Fruit fly (Drosophila melanogaster): ENCODE measurements around the gene Sfp24Bc.

Sfp24Bc gene

DNA sequence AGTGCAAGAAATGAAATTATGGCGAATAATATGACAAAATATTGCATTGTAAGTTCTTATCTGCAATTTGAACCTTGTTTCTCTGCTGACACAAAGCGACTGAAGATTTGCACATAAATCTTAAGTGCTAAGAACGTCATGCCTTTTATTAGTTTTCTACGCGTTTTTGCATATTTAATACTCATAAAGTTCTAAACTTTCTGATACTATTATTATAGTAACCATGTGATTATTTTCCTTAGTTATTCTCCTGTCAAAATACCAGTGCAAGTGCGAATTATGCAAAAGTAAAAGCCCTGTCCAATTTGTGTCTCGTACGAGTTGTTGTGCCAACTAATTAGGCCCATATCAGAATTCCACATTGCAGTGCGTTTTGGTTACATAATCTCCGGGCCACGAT lies at the start of gene Sfp24Bc:
Sfp24Bc (minus strand) TSS at position 101 of the 400 bp plus-strand sequence.
- no peak for TF ChIP-seq noc (tag; optimal IDR thresholded peaks at IDR 0.05)

DNA sequence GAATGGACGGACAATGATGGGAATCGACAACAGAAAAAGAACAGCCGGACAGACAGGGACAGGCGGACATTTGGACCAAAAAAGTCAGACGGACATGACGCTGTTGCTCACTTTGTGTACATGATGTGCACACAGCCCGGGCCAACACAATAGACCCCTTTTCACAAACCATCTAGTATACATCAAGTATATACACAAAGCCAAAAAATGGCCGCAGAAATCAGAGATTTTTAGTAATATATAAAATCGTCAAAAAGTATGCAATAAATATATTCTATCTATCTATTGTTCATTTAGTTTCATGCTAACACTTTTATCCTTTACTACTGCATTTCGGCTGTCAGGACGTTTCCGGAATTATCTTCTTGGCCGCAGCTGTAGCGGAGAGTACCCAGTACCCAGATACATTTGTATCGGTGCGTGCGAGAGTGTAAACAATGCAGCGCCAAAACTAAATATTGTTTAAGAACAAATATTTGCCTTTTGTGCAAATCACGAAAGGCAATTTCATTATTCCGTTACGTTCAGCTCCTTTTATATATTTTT lies 49.1 kb upstream of the Sfp24Bc start:
- no peak for TF ChIP-seq noc (tag; optimal IDR thresholded peaks at IDR 0.05)

dm6 chr2L:3717673-3718235 lies 47.4 kb upstream of the Sfp24Bc start, which contains the start of the genes lectin-24A and Shaw:
lectin-24A (minus strand) TSS chr2L:3717773.
Shaw (plus strand) TSS chr2L:3718185.
- no peak for TF ChIP-seq noc (tag; optimal IDR thresholded peaks at IDR 0.05)

dm6 chr2L:3713545-3714156 lies 43.3 kb upstream of the Sfp24Bc start:
- TF ChIP-seq noc (tag; optimal IDR thresholded peaks at IDR 0.05): no peak

DNA sequence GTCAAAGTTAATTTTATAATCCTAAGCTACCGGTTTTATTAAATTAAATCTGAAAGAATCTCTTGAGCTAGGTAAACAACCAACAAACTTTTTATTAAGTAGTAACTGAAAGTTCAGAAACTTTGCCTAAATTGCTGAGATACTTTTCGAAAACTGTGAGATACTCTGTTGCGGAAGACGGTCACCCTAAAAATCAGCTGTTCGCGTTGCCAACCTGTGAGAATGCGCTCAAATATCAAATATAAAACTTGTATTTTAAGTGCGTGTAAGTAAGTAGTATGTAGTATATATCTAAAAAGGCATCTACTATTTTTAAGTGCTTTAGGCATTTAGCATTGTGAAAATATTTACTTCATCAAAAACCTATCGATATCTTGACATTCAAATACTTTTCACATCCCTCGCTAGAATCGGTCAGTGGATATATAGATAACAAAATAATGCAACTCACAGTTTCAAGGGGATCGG lies 42.6 kb upstream of the Sfp24Bc start, which contains the start of the genes CG31955 and CG2818:
CG31955 (minus strand) TSS at position 157 of the 468 bp plus-strand sequence.
CG2818 (plus strand) TSS at position 412 of the 468 bp plus-strand sequence.
- TF ChIP-seq noc (tag; optimal IDR thresholded peaks at IDR 0.05): no peak

dm6 chr2L:3711665-3712064 lies 41.3 kb upstream of the Sfp24Bc start, which contains the start of gene cutlet:
cutlet (minus strand) TSS chr2L:3711748.
- TF ChIP-seq noc (tag; optimal IDR thresholded peaks at IDR 0.05): no peak

dm6 chr2L:3706963-3707362 lies 36.6 kb upstream of the Sfp24Bc start, which contains the start of gene CG31777:
CG31777 (minus strand) TSS chr2L:3707063.
- TF ChIP-seq noc (tag; optimal IDR thresholded peaks at IDR 0.05): no peak

DNA sequence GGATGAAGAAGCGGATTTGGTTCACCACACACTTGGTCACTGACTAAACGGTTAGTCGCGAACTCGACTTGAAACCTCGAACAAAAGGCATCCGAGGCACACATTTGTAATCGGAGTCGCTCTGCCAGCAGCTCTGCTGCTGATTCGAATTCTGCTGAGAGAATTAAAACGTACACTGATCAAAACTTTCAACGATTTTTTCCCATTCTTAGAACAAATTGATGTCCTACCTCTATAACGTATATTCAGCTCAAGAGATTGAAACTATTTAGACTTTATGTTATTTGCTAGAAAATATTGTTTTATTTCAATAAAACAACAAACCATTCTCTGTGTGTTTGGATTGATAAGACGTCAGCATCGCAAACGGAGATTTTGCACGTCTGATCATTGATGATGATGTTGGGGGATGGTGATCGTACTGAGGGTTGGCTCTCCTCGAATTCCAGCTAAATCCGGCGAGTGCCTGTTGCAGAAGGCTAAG lies 35.1 kb upstream of the Sfp24Bc start, which contains the start of gene CG31778:
CG31778 (minus strand) TSS at position 51 of the 484 bp plus-strand sequence.
- peak; percentile 77 for TF ChIP-seq noc (tag; optimal IDR thresholded peaks at IDR 0.05)

- peak; percentile 94 for TF ChIP-seq noc (tag; optimal IDR thresholded peaks at IDR 0.05)
Measured at dm6 chr2L:3703260-3703659, 32.9 kb upstream of the Sfp24Bc start, which contains the start of gene CG2816. CG2816 (plus strand) TSS chr2L:3703659.

DNA sequence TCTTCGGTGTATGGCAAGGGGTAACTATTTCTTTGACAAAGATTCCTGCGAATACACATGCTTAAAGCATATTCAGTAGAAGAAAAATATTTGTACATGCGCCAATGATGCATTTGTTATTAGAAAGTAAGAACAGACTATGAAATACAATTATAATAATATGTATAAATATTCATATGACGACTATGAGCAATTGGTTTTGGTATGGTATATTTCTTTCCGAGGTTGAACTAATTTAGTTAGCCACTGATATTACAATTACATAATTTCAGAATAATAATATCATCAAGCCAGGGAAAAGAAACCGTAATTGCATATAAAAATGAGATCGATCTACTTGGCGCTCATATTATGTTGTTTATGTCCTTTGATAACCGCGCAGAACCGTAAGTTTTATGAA lies 31.1 kb upstream of the Sfp24Bc start, which contains the start of gene CG43145:
CG43145 (plus strand) TSS at position 301 of the 400 bp plus-strand sequence.
- TF ChIP-seq noc (tag; optimal IDR thresholded peaks at IDR 0.05): no peak

- TF ChIP-seq noc (tag; optimal IDR thresholded peaks at IDR 0.05): no peak
Measured at dm6 chr2L:3700990-3701389, 30.6 kb upstream of the Sfp24Bc start, which contains the start of gene CG42467. CG42467 (plus strand) TSS chr2L:3701290.

DNA sequence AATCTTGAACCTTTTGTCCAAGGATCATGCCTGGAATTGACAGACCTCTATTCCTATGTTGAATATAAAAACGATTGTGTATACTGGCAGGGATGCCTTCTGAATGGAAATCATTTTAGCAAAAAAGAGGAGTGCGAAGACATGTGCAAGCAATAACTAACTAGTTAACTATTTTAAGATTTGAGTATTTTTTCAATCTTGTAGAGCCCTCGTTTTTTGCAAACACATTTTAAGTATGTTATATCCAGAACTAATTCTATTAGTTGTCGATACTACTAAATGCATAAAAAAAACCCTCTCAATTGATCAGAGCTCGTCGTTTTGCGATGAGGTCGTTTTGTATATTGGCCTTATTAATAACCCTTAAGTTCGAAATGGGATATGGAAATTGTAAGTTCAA lies 30.0 kb upstream of the Sfp24Bc start, which contains the start of gene Sfp24C1:
Sfp24C1 (plus strand) TSS at position 301 of the 400 bp plus-strand sequence.
- TF ChIP-seq noc (tag; optimal IDR thresholded peaks at IDR 0.05): no peak

- no peak for TF ChIP-seq noc (tag; optimal IDR thresholded peaks at IDR 0.05)
Measured at dm6 chr2L:3699895-3700294, 29.5 kb upstream of the Sfp24Bc start, which contains the start of gene CG42465. CG42465 (plus strand) TSS chr2L:3700195.

DNA sequence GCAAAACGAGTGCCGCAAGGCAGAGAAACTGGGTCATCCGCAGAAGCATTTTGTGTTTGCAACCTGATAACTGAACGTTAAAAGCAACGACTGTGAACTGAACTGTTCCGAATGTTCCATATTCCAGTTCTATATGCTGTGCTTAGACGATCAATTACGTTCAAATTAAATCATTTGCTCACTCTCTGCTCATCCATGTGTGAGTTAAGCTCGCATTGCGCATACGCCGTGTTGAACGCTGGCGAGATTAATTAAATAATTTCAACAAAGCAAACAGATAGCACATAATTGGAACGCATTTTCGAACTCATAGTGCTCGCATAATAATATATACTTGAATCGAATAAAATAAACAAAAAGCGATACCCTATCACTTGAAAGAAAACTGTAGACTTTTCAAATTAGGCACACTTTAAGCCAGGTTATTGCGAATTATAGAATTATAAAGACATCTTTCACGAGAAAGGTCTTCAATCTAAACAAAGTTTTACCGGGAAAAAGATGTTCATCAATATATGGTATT lies 28.7 kb upstream of the Sfp24Bc start, which contains the start of the genes CG10031 and CG42464:
CG10031 (minus strand) TSS at position 101 of the 523 bp plus-strand sequence.
CG42464 (plus strand) TSS at position 473 of the 523 bp plus-strand sequence.
- no peak for TF ChIP-seq noc (tag; optimal IDR thresholded peaks at IDR 0.05)

DNA sequence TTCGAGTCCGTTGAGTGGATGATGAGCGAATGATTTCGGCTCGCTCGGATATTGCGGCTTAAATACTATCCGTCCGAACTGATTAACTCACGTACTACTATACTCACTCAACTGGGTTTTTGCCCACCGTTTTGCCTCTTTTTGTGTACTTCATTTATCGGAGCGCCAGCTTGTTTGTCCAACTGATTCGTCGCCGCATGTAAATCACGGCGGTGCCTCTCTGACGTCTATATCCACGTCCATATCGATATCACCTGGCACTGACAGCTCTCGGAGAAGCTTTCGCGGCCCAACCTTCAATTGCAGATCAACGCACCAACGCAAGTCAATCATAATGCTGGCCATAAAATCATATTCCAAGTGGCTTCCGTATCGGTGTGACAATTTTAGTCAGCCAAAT lies 27.4 kb upstream of the Sfp24Bc start, which contains the start of gene CG3604:
CG3604 (minus strand) TSS at position 101 of the 400 bp plus-strand sequence.
- no peak for TF ChIP-seq noc (tag; optimal IDR thresholded peaks at IDR 0.05)

Data from whole organism, larva.